Worm (Caenorhabditis elegans) whole organism, late embryonic: ENCODE results near the gene T05B4.12.

Experiments
- ama-1 ChIP-seq: fragments of 150-350 bp; optimal IDR thresholded peaks from 2 replicates; lab custom pipeline; 2014
- ceh-14 ChIP-seq: sonication (generic microtip); optimal IDR thresholded peaks from 2 replicates; lab custom pipeline; 2016; ENCODE audit warnings: missing genotype, missing genetic modification characterization, missing compliant biosample characterization
- ceh-2 ChIP-seq: sonication (generic microtip); optimal IDR thresholded peaks from 2 replicates; lab custom pipeline; 2016; ENCODE audit warnings: missing genotype, missing genetic modification characterization, missing compliant biosample characterization
- ceh-34 ChIP-seq: sonication (generic microtip); optimal IDR thresholded peaks from 2 replicates; lab custom pipeline; 2016; ENCODE audit warnings: mild to moderate bottlenecking, missing genetic modification characterization, missing compliant biosample characterization
- ceh-45 ChIP-seq: fragments of 200-800 bp; sonication (Bioruptor generic); IDR thresholded peaks from 2 replicates; pipeline ENCODE4 v1.3.6; 2022; ENCODE audit warnings: missing genetic modification reagents, missing genetic modification characterization, missing compliant biosample characterization
- fkh-6 ChIP-seq: sonication (generic microtip); optimal IDR thresholded peaks from 2 replicates; lab custom pipeline; 2016; ENCODE audit warnings: missing genetic modification characterization, missing compliant biosample characterization
- gmeb-2 ChIP-seq: sonication (generic microtip); optimal IDR thresholded peaks from 2 replicates; lab custom pipeline; 2016; ENCODE audit warnings: missing genetic modification characterization, inconsistent platforms, missing compliant biosample characterization
- mec-3 ChIP-seq: sonication (generic microtip); optimal IDR thresholded peaks from 2 replicates; lab custom pipeline; 2016; ENCODE audit warnings: borderline replicate concordance, missing genetic modification characterization, missing compliant biosample characterization
- pha-4 ChIP-seq: fragments of 150-350 bp; optimal IDR thresholded peaks from 2 replicates; lab custom pipeline; 2018; ENCODE audit warnings: missing biosample characterization, missing genetic modification reagents, missing genetic modification characterization
- pqm-1 ChIP-seq: sonication (generic microtip); optimal IDR thresholded peaks from 2 replicates; lab custom pipeline; 2016; ENCODE audit warnings: missing genetic modification characterization, missing compliant biosample characterization
- ref-2 ChIP-seq: sonication (generic microtip); optimal IDR thresholded peaks from 2 replicates; lab custom pipeline; 2016; ENCODE audit warnings: missing genetic modification characterization, missing compliant biosample characterization
- unc-86 ChIP-seq: sonication (generic microtip); optimal IDR thresholded peaks from 2 replicates; lab custom pipeline; 2016; ENCODE audit warnings: missing genetic modification characterization, missing compliant biosample characterization

ce11 chrV:4127435-4127834 lies 1.6 kb upstream of the T05B4.12 start, which contains the start of gene T05B4.13:
- TF ChIP-seq ama-1 (lab: Kevin White, UChicago) (no peak), gmeb-2 (tag; lab: Kevin White, UChicago) (no peak), ceh-14 (no peak), ref-2 (no peak), fkh-6 (tag; lab: Kevin White, UChicago) (no peak), pqm-1 (tag; lab: Kevin White, UChicago) (no peak), mec-3 (tag; lab: Kevin White, UChicago) (no peak), ceh-45 (GFP tag; lab: Robert Waterston, UW) (no peak), ceh-34 (no peak), pha-4 (tag; lab: Kevin White, UChicago) (no peak), unc-86 (no peak), ceh-2 (tag; lab: Kevin White, UChicago) (no peak)
